Fruit fly (Drosophila melanogaster): ENCODE results near the gene TwdlZ.

The TwdlZ gene

dm6 chrX:16691440-16691839 lies 46.5 kb upstream of the TwdlZ start (continued):
- peak; percentile 85 for TF ChIP-seq Gug (GFP tag; IDR thresholded peaks at IDR 0.05)
- peak; percentile 73 for TF ChIP-seq Bdp1 (GFP tag; optimal IDR thresholded peaks at IDR 0.05)
- TF ChIP-seq Optix (GFP tag; IDR thresholded peaks at IDR 0.05), result peak; percentile 93
- peak; percentile 71 for TF ChIP-seq CG33557 (GFP tag; optimal IDR thresholded peaks at IDR 0.05)
- peak; percentile 86 for TF ChIP-seq CoRest (tag; optimal IDR thresholded peaks at IDR 0.05)
- TF ChIP-seq Opbp (GFP tag; IDR thresholded peaks at IDR 0.05; ENCODE audit: partially characterized antibody), result no peak
- peak; percentile 78 for TF ChIP-seq CG18599 (GFP tag; optimal IDR thresholded peaks at IDR 0.05)
- TF ChIP-seq HmgZ (tag; optimal IDR thresholded peaks at IDR 0.05), result peak; percentile 69
- TF ChIP-seq CG3847 (GFP tag; IDR thresholded peaks at IDR 0.05), result peak; percentile 61
- TF ChIP-seq gcm2 (GFP tag; optimal IDR thresholded peaks at IDR 0.05), result peak; percentile 63
- peak; percentile 90 for TF ChIP-seq Oli (tag; optimal IDR thresholded peaks at IDR 0.05)
- peak; percentile 92 for TF ChIP-seq H2.0 (GFP tag; IDR thresholded peaks at IDR 0.05)
- peak; percentile 92 for TF ChIP-seq gce (GFP tag; IDR thresholded peaks at IDR 0.05)
- peak; percentile 67 for TF ChIP-seq peb (GFP tag; IDR thresholded peaks at IDR 0.05)
- peak; percentile 75 for TF ChIP-seq danr (GFP tag; IDR thresholded peaks at IDR 0.05)
- TF ChIP-seq CG8359 (GFP tag; optimal IDR thresholded peaks at IDR 0.05; ENCODE audit: borderline replicate concordance), result peak; percentile 67
- no peak for TF ChIP-seq pan (optimal IDR thresholded peaks at IDR 0.05)
- peak in 1 of 2 experiments; percentile 88 for TF ChIP-seq pan (GFP tag; optimal IDR thresholded peaks at IDR 0.05 in 1 of 2, IDR thresholded peaks at IDR 0.05 in 1 of 2)
- no peak for TF ChIP-seq yki (optimal IDR thresholded peaks at IDR 0.05)
- peak; percentile 29 for TF ChIP-seq Fer2 (tag; optimal IDR thresholded peaks at IDR 0.05)
- peak; percentile 75 for TF ChIP-seq CG9727 (GFP tag; optimal IDR thresholded peaks at IDR 0.05)
- TF ChIP-seq Dp (GFP tag; optimal IDR thresholded peaks at IDR 0.05), result no peak
- peak; percentile 68 for TF ChIP-seq CG4730 (GFP tag; IDR thresholded peaks at IDR 0.05)
- peak; percentile 67 for TF ChIP-seq Bteb2 (GFP tag; optimal IDR thresholded peaks at IDR 0.05)
- TF ChIP-seq B-H1 (GFP tag; IDR thresholded peaks at IDR 0.05), result peak; percentile 83
- peak; percentile 83 for TF ChIP-seq sob (GFP tag; IDR thresholded peaks at IDR 0.05)
- peak; percentile 87 for TF ChIP-seq Dad (GFP tag; optimal IDR thresholded peaks at IDR 0.05)
- peak; percentile 92 for TF ChIP-seq sr (GFP tag; IDR thresholded peaks at IDR 0.05)
- TF ChIP-seq CG15011 (GFP tag; optimal IDR thresholded peaks at IDR 0.05), result peak; percentile 55
- TF ChIP-seq nau (GFP tag; optimal IDR thresholded peaks at IDR 0.05), result peak; percentile 73
- peak; percentile 87 for TF ChIP-seq ranshi (GFP tag; IDR thresholded peaks at IDR 0.05)
- TF ChIP-seq CG6854 (GFP tag; optimal IDR thresholded peaks at IDR 0.05), result peak; percentile 18
- peak; percentile 88 for TF ChIP-seq CG1529 (GFP tag; optimal IDR thresholded peaks at IDR 0.05)
- no peak for TF ChIP-seq mirr (GFP tag; optimal IDR thresholded peaks at IDR 0.05)
- TF ChIP-seq stwl (tag; optimal IDR thresholded peaks at IDR 0.05), result peak; percentile 6
- peak; percentile 6 for TF ChIP-seq ash1 (GFP tag; optimal IDR thresholded peaks at IDR 0.05)
- peak; percentile 84 for TF ChIP-seq phol (tag; optimal IDR thresholded peaks at IDR 0.05)
- TF ChIP-seq CkIIα-i1 (GFP tag; IDR thresholded peaks at IDR 0.05), result peak; percentile 49; the same call in 1 of the 2 replicates
- peak in 1 of 3 experiments; percentile 45 for TF ChIP-seq Stat92E (GFP tag; optimal IDR thresholded peaks at IDR 0.05)
- peak; percentile 68 for TF ChIP-seq CG4360 (GFP tag; IDR thresholded peaks at IDR 0.05)
- peak; percentile 76 for TF ChIP-seq CG11723 (GFP tag; optimal IDR thresholded peaks at IDR 0.05)
- TF ChIP-seq da (GFP tag; optimal IDR thresholded peaks at IDR 0.05), result peak; percentile 29
- peak; percentile 91 for TF ChIP-seq Awh (GFP tag; IDR thresholded peaks at IDR 0.05)
- no peak for TF ChIP-seq CG13287 (GFP tag; IDR thresholded peaks at IDR 0.05; ENCODE audit: partially characterized antibody)
- peak; percentile 59; the same call in 2 of the 3 replicates for TF ChIP-seq CG11560 (tag; IDR thresholded peaks at IDR 0.05)
- TF ChIP-seq tio (GFP tag; optimal IDR thresholded peaks at IDR 0.05), result peak; percentile 70
- TF ChIP-seq ssp (GFP tag; IDR thresholded peaks at IDR 0.05), result peak; percentile 76
- TF ChIP-seq CG1647 (GFP tag; optimal IDR thresholded peaks at IDR 0.05), result peak; percentile 79
- peak; percentile 81 for TF ChIP-seq pum (GFP tag; optimal IDR thresholded peaks at IDR 0.05)
- TF ChIP-seq ac (GFP tag; optimal IDR thresholded peaks at IDR 0.05), result peak; percentile 38
- peak; percentile 70 for TF ChIP-seq CG12236 (GFP tag; optimal IDR thresholded peaks at IDR 0.05)

Data from whole organism, embryonic.